Fruit fly (Drosophila melanogaster) whole organism, embryonic: ENCODE data around the gene CG6847.

Source experiments
- ATbp ChIP-seq: fragments of 200-800 bp; sonication (Bioruptor generic); optimal IDR thresholded peaks from 2 replicates; lab custom pipeline; 2017; ENCODE audit warnings: missing biosample characterization, mild to moderate bottlenecking, missing genetic modification characterization, missing genetic modification reagents
- Adf1 ChIP-seq: fragments of 200-800 bp; sonication (Bioruptor generic); IDR thresholded peaks from 2 replicates; pipeline ENCODE4 v1.3.6; 2022; ENCODE audit warnings: missing biosample characterization, missing genetic modification characterization
- Awh ChIP-seq: fragments of 200-800 bp; sonication (Bioruptor generic); IDR thresholded peaks from 2 replicates; pipeline ENCODE4, ENCODE4 v1.3.6; 2022; ENCODE audit warnings: missing biosample characterization, missing genetic modification characterization
- Bteb2 ChIP-seq: fragments of 200-800 bp; sonication (Bioruptor generic); optimal IDR thresholded peaks from 2 replicates; lab custom pipeline; 2016; ENCODE audit warnings: missing biosample characterization, missing genetic modification characterization
- CG1024 ChIP-seq: fragments of 200-800 bp; sonication (Bioruptor generic); IDR thresholded peaks from 2 replicates; pipeline ENCODE4 v1.3.6; 2022; ENCODE audit warnings: missing biosample characterization, missing genetic modification characterization
- CG10267 ChIP-seq: fragments of 200-800 bp; sonication (Bioruptor generic); optimal IDR thresholded peaks from 2 replicates; lab custom pipeline; 2018; ENCODE audit warnings: missing biosample characterization, mild to moderate bottlenecking, missing genetic modification characterization, moderate library complexity
- CG10979 ChIP-seq: fragments of 200-800 bp; sonication (Bioruptor generic); optimal IDR thresholded peaks from 2 replicates; lab custom pipeline; 2018; ENCODE audit warnings: missing biosample characterization, mild to moderate bottlenecking, missing genetic modification characterization, moderate library complexity
- CG1233 ChIP-seq: fragments of 200-800 bp; sonication (Bioruptor generic); optimal IDR thresholded peaks from 4 replicates; lab custom pipeline; 2018; ENCODE audit warnings: missing biosample characterization, mild to moderate bottlenecking, missing genetic modification characterization
- CG14014 ChIP-seq: fragments of 200-800 bp; sonication (Bioruptor generic); IDR thresholded peaks from 2 replicates; pipeline ENCODE4 v1.3.6; 2022; ENCODE audit warnings: missing biosample characterization, missing genetic modification characterization
- CG16863 ChIP-seq: fragments of 200-800 bp; sonication (Bioruptor generic); optimal IDR thresholded peaks from 3 replicates; lab custom pipeline; 2016; ENCODE audit warnings: missing biosample characterization, missing genetic modification characterization
- CG18764 ChIP-seq: fragments of 200-800 bp; sonication (Bioruptor generic); optimal IDR thresholded peaks from 3 replicates; lab custom pipeline; 2016; ENCODE audit warnings: missing biosample characterization, missing genetic modification characterization
- CG2120 ChIP-seq: fragments of 200-800 bp; sonication (Bioruptor generic); optimal IDR thresholded peaks from 3 replicates; lab custom pipeline; 2016; ENCODE audit warnings: missing biosample characterization, missing genetic modification characterization
- CG30431 ChIP-seq: fragments of 200-800 bp; sonication (Bioruptor generic); optimal IDR thresholded peaks from 2 replicates; lab custom pipeline; 2017; ENCODE audit warnings: missing biosample characterization, missing genetic modification characterization
- CG3407 ChIP-seq: fragments of 200-800 bp; sonication (Bioruptor generic); optimal IDR thresholded peaks from 2 replicates; lab custom pipeline; 2018; ENCODE audit warnings: missing biosample characterization, mild to moderate bottlenecking, missing genetic modification characterization
- CG34376 ChIP-seq: fragments of 200-800 bp; sonication (Bioruptor generic); optimal IDR thresholded peaks from 2 replicates; lab custom pipeline; 2018; ENCODE audit warnings: missing biosample characterization, mild to moderate bottlenecking, missing genetic modification characterization
- CG4328 ChIP-seq: fragments of 200-800 bp; sonication (Bioruptor generic); optimal IDR thresholded peaks from 3 replicates; lab custom pipeline; 2017; ENCODE audit warnings: missing biosample characterization, missing genetic modification reagents, missing genetic modification characterization
- CG5180 ChIP-seq: fragments of 200-800 bp; sonication (Bioruptor generic); optimal IDR thresholded peaks from 3 replicates; lab custom pipeline; 2017; ENCODE audit warnings: missing biosample characterization, missing genetic modification characterization, mild to moderate bottlenecking, moderate library complexity, missing genetic modification reagents
- CG6254 ChIP-seq: fragments of 200-800 bp; sonication (Bioruptor generic); optimal IDR thresholded peaks from 3 replicates; lab custom pipeline; 2017; ENCODE audit warnings: mild to moderate bottlenecking, missing biosample characterization, missing genetic modification reagents, missing genetic modification characterization
- CG6272 ChIP-seq: fragments of 200-800 bp; sonication (Bioruptor generic); IDR thresholded peaks from 2 replicates; pipeline ENCODE4 v1.3.6; 2022; ENCODE audit warnings: missing biosample characterization, missing genetic modification characterization
- CG7372 ChIP-seq: fragments of 200-800 bp; sonication (Bioruptor generic); IDR thresholded peaks from 2 replicates; pipeline ENCODE4 v1.3.6; 2022; ENCODE audit warnings: missing biosample characterization, missing genetic modification characterization
- CG7987 ChIP-seq: fragments of 200-800 bp; sonication (Bioruptor generic); optimal IDR thresholded peaks from 2 replicates; lab custom pipeline; 2018; ENCODE audit warnings: missing biosample characterization, mild to moderate bottlenecking, missing genetic modification characterization, moderate library complexity
- CrebB ChIP-seq: fragments of 200-800 bp; sonication (Bioruptor generic); optimal IDR thresholded peaks from 3 replicates; lab custom pipeline; 2018; ENCODE audit warnings: missing biosample characterization, mild to moderate bottlenecking, missing genetic modification characterization
- Deaf1 ChIP-seq: fragments of 200-800 bp; optimal IDR thresholded peaks from 3 replicates; lab custom pipeline; 2019; ENCODE audit warnings: missing biosample characterization, mild to moderate bottlenecking, missing genetic modification characterization, moderate library complexity
- Dp ChIP-seq: fragments of 200-800 bp; sonication (Bioruptor generic); optimal IDR thresholded peaks from 2 replicates; lab custom pipeline; 2018; ENCODE audit warnings: missing biosample characterization, mild to moderate bottlenecking, missing genetic modification characterization, moderate library complexity
- H15 ChIP-seq: fragments of 200-800 bp; sonication (Bioruptor generic); IDR thresholded peaks from 3 replicates; pipeline ENCODE4 v1.3.6; 2022; ENCODE audit warnings: missing biosample characterization, missing genetic modification characterization
- MBD-R2 ChIP-seq: fragments of 200-800 bp; sonication (Bioruptor generic); IDR thresholded peaks from 2 replicates; pipeline ENCODE4 v1.3.6; 2022; ENCODE audit warnings: missing biosample characterization, missing genetic modification characterization
- Oaz ChIP-seq: fragments of 200-800 bp; sonication (Bioruptor generic); IDR thresholded peaks from 2 replicates; pipeline ENCODE4 v1.3.6; 2022; ENCODE audit warnings: missing biosample characterization, missing genetic modification characterization
- Stat92E ChIP-seq, 3 experiments: fragments of >200 bp in 2 of 3; fragments of 200-800 bp in 1 of 3; sonication (Bioruptor generic) in 1 of 3; optimal IDR thresholded peaks; 2 replicates each; lab custom pipeline; 2017 to 2019; ENCODE audit warnings: missing biosample characterization in 3 of 3, missing genetic modification characterization in 3 of 3, mild to moderate bottlenecking in 1 of 3, moderate library complexity in 1 of 3
- bbx ChIP-seq: fragments of 200-800 bp; sonication (Bioruptor generic); IDR thresholded peaks from 2 replicates; pipeline ENCODE4 v1.3.6; 2022; ENCODE audit warnings: missing biosample characterization, missing genetic modification characterization; ENCODE audit not compliant: partially characterized antibody
- bowl ChIP-seq: fragments of 200-800 bp; sonication (Bioruptor generic); IDR thresholded peaks from 2 replicates; pipeline ENCODE4 v1.3.6; 2022; ENCODE audit warnings: missing biosample characterization, missing genetic modification characterization
- btn ChIP-seq: fragments of 200-800 bp; sonication (Bioruptor generic); optimal IDR thresholded peaks from 2 replicates; lab custom pipeline; 2016; ENCODE audit warnings: missing biosample characterization, missing genetic modification characterization
- cad ChIP-seq: fragments of >200 bp; optimal IDR thresholded peaks from 2 replicates; lab custom pipeline; 2017; ENCODE audit warnings: missing biosample characterization, missing genetic modification characterization
- caup ChIP-seq: fragments of 200-800 bp; sonication (Bioruptor generic); optimal IDR thresholded peaks from 3 replicates; lab custom pipeline; 2017; ENCODE audit warnings: missing biosample characterization, mild to moderate bottlenecking, missing genetic modification characterization, moderate library complexity; ENCODE audit not compliant: severe bottlenecking
- chif ChIP-seq, 2 experiments: fragments of 200-800 bp; sonication (Bioruptor generic); optimal IDR thresholded peaks; 3 replicates each; lab custom pipeline; 2016; ENCODE audit warnings: missing biosample characterization in 2 of 2, missing genetic modification characterization in 2 of 2
- crp ChIP-seq, 2 experiments: fragments of 200-800 bp; sonication (Bioruptor generic); optimal IDR thresholded peaks; 2 replicates in 1 of 2; 3 replicates in 1 of 2; lab custom pipeline; 2017; ENCODE audit warnings: missing biosample characterization in 2 of 2, missing genetic modification characterization in 2 of 2, mild to moderate bottlenecking in 1 of 2, moderate library complexity in 1 of 2
- da ChIP-seq: fragments of 200-800 bp; sonication (Bioruptor generic); optimal IDR thresholded peaks from 2 replicates; lab custom pipeline; 2016; ENCODE audit warnings: missing biosample characterization, missing genetic modification characterization
- dysf ChIP-seq: fragments of 200-800 bp; sonication (Bioruptor generic); IDR thresholded peaks from 3 replicates; pipeline ENCODE4 v1.3.6; 2022; ENCODE audit warnings: missing biosample characterization, missing genetic modification characterization
- grau ChIP-seq: fragments of 200-800 bp; optimal IDR thresholded peaks from 3 replicates; lab custom pipeline; 2019; ENCODE audit warnings: missing biosample characterization, mild to moderate bottlenecking, missing genetic modification characterization, moderate library complexity
- hkb ChIP-seq, 2 experiments: fragments of 200-800 bp in 1 of 2; fragments of >200 bp in 1 of 2; sonication (Bioruptor generic) in 1 of 2; IDR thresholded peaks in 1 of 2; optimal IDR thresholded peaks in 1 of 2; 2 replicates each; pipeline versions ENCODE4 v1.3.6 to Lab custom; 2017 to 2022; ENCODE audit warnings: missing biosample characterization in 1 of 2, missing genetic modification characterization in 1 of 2
- kni ChIP-seq: fragments of 200-800 bp; sonication (Bioruptor generic); optimal IDR thresholded peaks from 3 replicates; lab custom pipeline; 2017; ENCODE audit warnings: mild to moderate bottlenecking, missing biosample characterization, missing genetic modification reagents, missing genetic modification characterization
- lov ChIP-seq, 2 experiments: fragments of 200-800 bp in 1 of 2; fragments of >200 bp in 1 of 2; sonication (Bioruptor generic) in 1 of 2; IDR thresholded peaks in 1 of 2; optimal IDR thresholded peaks in 1 of 2; 2 replicates in 1 of 2; 3 replicates in 1 of 2; pipeline versions ENCODE4 v1.3.6 to Lab custom; 2017 to 2022; ENCODE audit warnings: missing biosample characterization in 1 of 2, missing genetic modification characterization in 1 of 2
- mld ChIP-seq: fragments of 200-800 bp; sonication (Bioruptor generic); IDR thresholded peaks from 3 replicates; pipeline ENCODE4 v1.3.6; 2022; ENCODE audit warnings: missing biosample characterization, missing genetic modification characterization; ENCODE audit not compliant: partially characterized antibody
- oc ChIP-seq: fragments of 200-800 bp; sonication (Bioruptor generic); optimal IDR thresholded peaks from 2 replicates; lab custom pipeline; 2018; ENCODE audit warnings: missing biosample characterization, mild to moderate bottlenecking, missing genetic modification characterization, moderate library complexity
- sim ChIP-seq: fragments of 200-800 bp; sonication (Bioruptor generic); IDR thresholded peaks from 2 replicates; pipeline ENCODE4 v1.3.6; 2022; ENCODE audit warnings: missing biosample characterization, missing genetic modification characterization
- sqz ChIP-seq: fragments of 200-800 bp; sonication (Bioruptor generic); optimal IDR thresholded peaks from 3 replicates; lab custom pipeline; 2018; ENCODE audit warnings: missing biosample characterization, mild to moderate bottlenecking, missing genetic modification characterization
- toy ChIP-seq: fragments of 200-800 bp; sonication (Bioruptor generic); IDR thresholded peaks from 2 replicates; pipeline ENCODE4 v1.3.6; 2022; ENCODE audit warnings: missing biosample characterization, missing genetic modification characterization
- ttk ChIP-seq: fragments of 200-800 bp; sonication (Bioruptor generic); IDR thresholded peaks from 2 replicates; pipeline ENCODE4 v2.1.2; 2022; ENCODE audit warnings: missing biosample characterization, missing genetic modification characterization
- tx ChIP-seq: fragments of 200-800 bp; sonication (Bioruptor generic); optimal IDR thresholded peaks from 2 replicates; lab custom pipeline; 2016; ENCODE audit warnings: missing biosample characterization, missing genetic modification characterization

The CG6847 gene

DNA sequence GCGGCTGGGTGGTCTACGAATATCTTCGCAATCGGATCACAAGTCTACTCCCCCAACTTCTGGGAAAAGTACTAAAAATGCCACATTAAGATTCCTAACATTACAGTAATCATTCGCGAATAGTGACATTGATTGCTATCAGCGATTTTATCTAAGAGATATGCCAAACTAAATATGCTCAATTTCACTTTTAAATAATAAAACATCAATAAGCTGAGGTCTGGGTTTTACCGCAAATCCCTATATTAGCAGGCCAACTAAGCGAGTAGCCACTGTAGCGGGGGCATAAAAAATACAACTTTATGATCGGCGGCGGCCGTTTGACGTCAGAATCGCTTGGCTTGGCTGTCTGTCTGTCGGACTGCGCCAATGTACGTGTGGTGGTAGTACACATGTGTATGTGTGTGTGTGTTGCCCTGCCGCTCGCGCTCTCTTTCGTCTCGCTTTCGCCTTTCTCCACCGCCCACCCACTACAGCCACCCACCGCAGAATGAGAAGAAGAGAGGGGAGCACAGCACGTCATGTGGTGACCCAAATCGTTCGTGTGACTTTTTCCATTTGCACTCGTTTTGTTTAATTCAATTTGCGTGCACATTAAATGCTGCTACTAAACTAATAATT, 30.9 kb upstream of the CG6847 start (continued):
- TF ChIP-seq chif (GFP tag; optimal IDR thresholded peaks at IDR 0.05; lab: Kevin White, UChicago) (peak; percentile 93), CG14014 (peak; percentile 97), CG34376 (GFP tag; lab: Kevin White, UChicago) (peak; percentile 82), hkb (optimal IDR thresholded peaks at IDR 0.05; lab: Kevin White, UChicago) (no peak), hkb (GFP tag; IDR thresholded peaks at IDR 0.05; lab: Robert Waterston, UW) (peak; percentile 93), Stat92E (GFP tag; optimal IDR thresholded peaks at IDR 0.05; lab: Kevin White, UChicago) (peak in 1 of 3 experiments; percentile 84), da (peak; percentile 80), CG1024 (GFP tag; lab: Robert Waterston, UW) (peak; percentile 87), Bteb2 (GFP tag; lab: Kevin White, UChicago) (peak; percentile 93), lov (optimal IDR thresholded peaks at IDR 0.05; lab: Kevin White, UChicago) (no peak), lov (GFP tag; IDR thresholded peaks at IDR 0.05; lab: Robert Waterston, UW) (peak; percentile 92), CG16863 (peak; percentile 95), dysf (GFP tag; lab: Robert Waterston, UW) (peak; percentile 97), CG1233 (peak; percentile 90), toy (GFP tag; lab: Robert Waterston, UW) (peak; percentile 91), tx (GFP tag; lab: Kevin White, UChicago) (peak; percentile 92), CG3407 (GFP tag; lab: Kevin White, UChicago) (peak; percentile 90), CG10267 (peak; percentile 72), CG4328 (GFP tag; lab: Kevin White, UChicago) (peak; percentile 87), ttk (GFP tag; lab: Robert Waterston, UW) (peak; percentile 94), grau (peak; percentile 99), CG30431 (GFP tag; lab: Kevin White, UChicago) (peak; percentile 89), bowl (peak; percentile 86), Dp (GFP tag; lab: Kevin White, UChicago) (peak; percentile 14), CrebB (peak; percentile 95), caup (GFP tag; lab: Kevin White, UChicago) (peak; percentile 91), CG10979 (peak; percentile 85), Adf1 (GFP tag; lab: Robert Waterston, UW) (peak; percentile 81), Deaf1 (tag; lab: Kevin White, UChicago) (peak; percentile 69), CG2120 (GFP tag; lab: Kevin White, UChicago) (peak; percentile 98), MBD-R2 (GFP tag; lab: Robert Waterston, UW) (peak; percentile 85), CG5180 (peak; percentile 87), oc (peak; percentile 97), Awh (GFP tag; lab: Robert Waterston, UW) (peak; percentile 92), kni (GFP tag; lab: Kevin White, UChicago) (peak; percentile 62), CG7372 (GFP tag; lab: Robert Waterston, UW) (peak; percentile 95), btn (peak; percentile 80), CG6254 (GFP tag; lab: Kevin White, UChicago) (peak; percentile 82), H15 (GFP tag; lab: Robert Waterston, UW) (peak; percentile 93), crp (GFP tag; optimal IDR thresholded peaks at IDR 0.05; lab: Kevin White, UChicago) (peak in 1 of 2 experiments; percentile 60), CG6272 (peak; percentile 89), mld (no peak), sqz (GFP tag; lab: Kevin White, UChicago) (peak; percentile 88), ATbp (GFP tag; lab: Kevin White, UChicago) (peak; percentile 96), bbx (GFP tag; lab: Robert Waterston, UW) (no peak), cad (GFP tag; lab: Kevin White, UChicago) (no peak), Oaz (GFP tag; lab: Robert Waterston, UW) (peak; percentile 86), CG7987 (GFP tag; lab: Kevin White, UChicago) (peak; percentile 83), sim (peak; percentile 70; the same call in 1 of the 2 replicates), CG18764 (GFP tag; lab: Kevin White, UChicago) (peak; percentile 74)
